Fruit fly (Drosophila melanogaster) Kc167 (cell line): ENCODE measurements around the gene CG14803.

ENCODE experiments used
- Myc ChIP-seq: fragments of >200 bp; optimal IDR thresholded peaks from 2 replicates; lab custom pipeline; 2017; ENCODE audit warnings: missing external identifiers
- Sin3A ChIP-seq: fragments of >200 bp; optimal IDR thresholded peaks from 2 replicates; lab custom pipeline; 2018; ENCODE audit warnings: missing external identifiers
- h ChIP-seq: fragments of >200 bp; optimal IDR thresholded peaks from 3 replicates; lab custom pipeline; 2018; ENCODE audit warnings: missing external identifiers
- insv ChIP-seq: fragments of >200 bp; optimal IDR thresholded peaks from 3 replicates; lab custom pipeline; 2018; ENCODE audit warnings: missing external identifiers
- psq ChIP-seq: fragments of >200 bp; optimal IDR thresholded peaks from 2 replicates; lab custom pipeline; 2017; ENCODE audit warnings: missing external identifiers
- ttk ChIP-seq: sonication (Bioruptor generic); optimal IDR thresholded peaks from 2 replicates; lab custom pipeline; 2017; ENCODE audit warnings: missing external identifiers

The CG14803 gene

DNA sequence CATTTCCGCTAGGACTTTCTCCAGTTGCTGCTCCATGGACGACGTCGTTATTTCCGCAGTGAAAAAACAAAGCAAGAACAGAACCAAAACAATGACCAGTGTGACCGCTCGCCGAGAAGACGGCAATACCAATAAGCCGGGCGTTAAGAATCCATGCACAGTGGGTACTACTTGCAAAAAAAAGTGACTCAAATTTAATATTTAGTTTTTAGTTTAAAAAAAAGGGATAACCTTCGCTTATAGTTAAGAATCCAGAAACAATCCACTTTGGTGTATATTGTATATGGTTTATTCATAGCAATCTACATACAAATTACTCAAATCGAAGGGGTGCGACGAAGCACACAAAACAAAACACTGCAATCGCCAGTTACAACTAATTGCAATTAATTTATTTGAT, 9.8 kb upstream of the CG14803 start, which contains the start of gene Lamtor5:
Gene Lamtor5 (minus strand): TSS at position 105 of the 400 bp plus-strand sequence.
- TF ChIP-seq ttk (no peak), psq (lab: Kevin White, UChicago) (no peak), h (no peak), Myc (lab: Kevin White, UChicago) (no peak), Sin3A (lab: Kevin White, UChicago) (no peak)

DNA sequence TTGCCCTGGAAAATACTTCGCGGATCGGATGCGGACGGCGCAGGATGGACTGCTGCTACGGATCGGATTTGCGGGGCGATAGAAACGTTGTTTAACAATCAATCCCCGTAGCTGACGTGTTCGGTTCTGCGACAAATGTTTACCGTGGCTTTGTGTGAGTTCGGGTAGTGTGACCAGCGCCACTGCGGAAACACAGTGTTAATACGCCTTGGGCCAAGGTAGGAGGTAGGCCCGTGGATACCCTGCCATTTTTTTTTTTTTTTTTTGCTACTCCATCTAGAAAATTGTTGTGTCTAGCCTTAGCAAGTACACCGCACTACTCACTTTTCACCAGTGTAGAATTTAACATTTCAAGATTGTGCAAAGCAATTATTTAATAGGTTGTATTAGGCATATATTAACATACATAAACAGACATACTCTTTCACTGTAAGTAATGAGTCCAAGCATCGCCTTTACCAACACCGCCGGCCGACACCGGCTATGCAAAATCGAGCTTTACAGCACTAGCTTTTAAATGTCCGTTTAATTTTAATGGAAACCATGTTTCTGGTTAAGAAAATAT, 7.0 kb upstream of the CG14803 start, which contains the start of gene deltaCOP:
Gene deltaCOP (minus strand): TSS at position 171 of the 565 bp plus-strand sequence.
- TF ChIP-seq Myc (lab: Kevin White, UChicago) (no peak), insv (lab: Kevin White, UChicago) (no peak), Sin3A (lab: Kevin White, UChicago) (no peak), h (no peak), psq (lab: Kevin White, UChicago) (no peak), ttk (no peak)

DNA sequence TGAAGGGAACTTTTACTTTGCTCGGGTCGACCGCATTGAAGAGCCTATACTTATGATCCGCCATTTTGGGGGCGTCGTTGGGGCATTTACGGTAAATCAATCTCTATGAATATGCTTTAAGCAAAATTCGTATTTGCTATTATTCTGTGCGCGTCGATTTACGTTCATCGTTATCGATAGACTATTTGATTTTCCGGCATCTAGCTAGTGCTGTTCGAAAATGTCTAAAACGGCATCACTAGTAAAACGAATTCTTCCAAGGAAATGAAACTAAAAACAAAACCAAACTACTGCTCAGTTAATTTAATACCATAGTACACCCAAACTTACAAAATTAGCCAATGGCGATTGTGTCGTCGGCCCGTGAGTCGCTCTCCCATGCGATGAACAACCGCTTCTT, 3.0 kb upstream of the CG14803 start, which contains the start of the genes Gcna and MED18:
Gene Gcna (minus strand): TSS at position 163 of the 400 bp plus-strand sequence.
Gene MED18 (plus strand): TSS at position 237 of the 400 bp plus-strand sequence.
- TF ChIP-seq h (no peak), ttk (no peak), insv (lab: Kevin White, UChicago) (no peak), Myc (lab: Kevin White, UChicago) (no peak), psq (lab: Kevin White, UChicago) (no peak), Sin3A (lab: Kevin White, UChicago) (no peak)

DNA sequence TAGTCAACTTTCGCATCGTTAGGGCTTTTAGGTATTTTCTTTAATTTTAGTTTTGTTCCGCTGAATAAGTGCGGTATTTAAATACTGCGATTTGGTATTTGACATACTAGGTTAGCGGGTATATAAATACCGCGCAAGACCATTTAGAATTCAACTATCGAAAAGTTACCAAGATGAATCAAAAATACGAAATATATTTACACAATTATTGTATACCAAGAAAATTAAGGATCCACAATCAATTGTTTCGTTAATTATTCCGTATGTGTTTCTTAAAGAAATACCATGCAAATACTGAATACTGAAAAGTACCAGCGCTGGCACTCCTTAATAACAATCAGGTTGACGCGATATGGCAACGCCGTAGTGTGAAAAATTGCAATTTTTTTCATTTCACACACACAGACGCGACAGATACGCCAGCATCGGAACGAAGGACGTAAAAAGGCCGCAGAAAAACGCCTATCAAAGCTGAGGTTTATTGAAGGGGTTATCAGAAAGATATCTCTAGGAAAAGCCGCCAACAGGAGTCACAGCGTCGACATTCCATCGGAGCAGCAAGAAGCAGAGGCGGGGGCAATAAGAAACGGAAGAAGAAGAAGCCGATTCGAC, 5.0 kb downstream of the CG14803 start, which contains the start of the genes Pgam5 and Vps26:
Gene Pgam5 (minus strand): TSS at position 51 of the 612 bp plus-strand sequence.
Gene Vps26 (plus strand): TSS at position 339 of the 612 bp plus-strand sequence.
- TF ChIP-seq Sin3A (lab: Kevin White, UChicago) (no peak), Myc (lab: Kevin White, UChicago) (no peak), ttk (no peak), psq (lab: Kevin White, UChicago) (no peak), h (no peak), insv (lab: Kevin White, UChicago) (no peak)

DNA sequence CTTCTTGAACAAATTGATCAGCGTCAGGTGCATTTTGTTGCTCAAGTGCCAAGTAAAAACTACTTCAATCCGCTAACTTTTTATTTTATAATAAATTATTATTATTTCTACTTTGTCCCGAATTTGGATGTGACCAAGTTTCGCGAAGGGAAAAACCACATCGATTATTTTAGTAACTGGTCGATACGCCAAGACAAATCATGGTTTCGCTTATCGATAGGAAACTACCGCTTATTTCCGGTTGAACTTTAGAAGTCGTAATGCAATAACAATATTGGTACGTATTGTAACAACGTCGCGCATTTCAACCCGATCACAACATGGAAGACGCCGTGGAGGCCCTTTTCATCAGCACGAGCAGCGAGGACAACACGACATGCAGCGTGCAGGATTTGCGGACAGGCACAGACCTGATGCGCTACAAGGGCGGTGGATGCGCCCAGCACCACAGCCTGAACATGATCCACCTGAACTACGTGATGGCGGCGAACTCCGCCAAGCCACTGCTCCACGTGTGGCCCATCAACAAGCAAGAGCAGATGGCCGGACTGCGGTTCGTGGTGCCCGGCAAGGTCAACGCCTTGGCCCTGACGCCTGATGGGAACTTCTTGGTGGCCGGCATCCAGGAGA, 8.6 kb downstream of the CG14803 start, which contains the start of the genes CG14817 and CG14805:
Gene CG14817 (minus strand): TSS at position 164 of the 630 bp plus-strand sequence.
Gene CG14805 (plus strand): TSS at position 211 of the 630 bp plus-strand sequence.
- TF ChIP-seq psq (lab: Kevin White, UChicago): no peak
- no peak for TF ChIP-seq insv (lab: Kevin White, UChicago)
- TF ChIP-seq h: no peak

DNA sequence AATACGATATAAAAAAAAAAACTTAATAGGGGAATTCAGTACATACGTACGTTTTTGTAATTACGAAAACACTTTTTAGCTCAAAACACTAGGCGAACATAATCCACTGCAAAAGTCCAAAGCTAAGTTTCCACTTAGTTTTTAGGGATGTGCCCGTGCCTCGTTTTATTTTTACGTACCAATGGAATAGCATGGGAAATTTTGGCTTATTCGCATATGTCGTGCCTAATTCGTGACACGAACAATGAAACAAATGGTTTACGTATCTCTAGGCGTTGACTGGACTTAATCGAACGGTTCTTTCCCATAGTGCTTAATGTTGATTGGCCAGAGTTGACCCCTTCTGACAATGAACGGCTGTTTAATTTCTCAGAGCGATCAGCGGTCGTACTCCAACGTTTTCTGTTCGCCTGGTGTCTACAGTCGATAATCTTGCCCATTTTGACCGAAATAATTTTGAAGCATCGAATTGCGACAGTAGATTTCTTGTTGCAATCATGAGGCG, 11.0 kb downstream of the CG14803 start, which contains the start of gene CG14818:
Gene CG14818 (minus strand): TSS at position 169 of the 505 bp plus-strand sequence.
- no peak for TF ChIP-seq h
- no peak for TF ChIP-seq Sin3A (lab: Kevin White, UChicago)
- TF ChIP-seq ttk: no peak
- TF ChIP-seq insv (lab: Kevin White, UChicago): no peak
- no peak for TF ChIP-seq Myc (lab: Kevin White, UChicago)
- no peak for TF ChIP-seq psq (lab: Kevin White, UChicago)

DNA sequence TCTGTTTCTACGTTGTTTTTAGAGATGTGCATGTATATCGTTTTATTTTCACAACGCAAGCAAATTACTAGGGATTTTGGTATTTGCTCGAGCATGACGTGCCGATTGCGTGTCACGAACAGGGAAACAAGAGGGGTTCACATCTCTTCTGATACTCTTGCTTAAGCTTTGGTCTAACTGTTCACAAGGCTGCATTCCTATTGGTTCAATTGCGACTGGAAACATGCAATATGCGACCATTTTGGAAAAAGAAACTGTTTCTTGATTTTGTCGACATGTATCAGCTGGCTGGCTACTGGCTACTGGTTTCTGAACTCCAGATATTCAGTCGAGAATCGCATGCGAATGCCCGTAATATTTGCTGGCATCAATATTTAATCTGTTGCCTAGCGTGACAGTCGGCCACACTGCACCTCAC, 11.5 kb downstream of the CG14803 start, which contains the start of gene Coa8:
Gene Coa8 (plus strand): TSS at position 144 of the 418 bp plus-strand sequence.
- TF ChIP-seq Myc (lab: Kevin White, UChicago): no peak
- no peak for TF ChIP-seq psq (lab: Kevin White, UChicago)
- TF ChIP-seq insv (lab: Kevin White, UChicago): no peak
- no peak for TF ChIP-seq Sin3A (lab: Kevin White, UChicago)

DNA sequence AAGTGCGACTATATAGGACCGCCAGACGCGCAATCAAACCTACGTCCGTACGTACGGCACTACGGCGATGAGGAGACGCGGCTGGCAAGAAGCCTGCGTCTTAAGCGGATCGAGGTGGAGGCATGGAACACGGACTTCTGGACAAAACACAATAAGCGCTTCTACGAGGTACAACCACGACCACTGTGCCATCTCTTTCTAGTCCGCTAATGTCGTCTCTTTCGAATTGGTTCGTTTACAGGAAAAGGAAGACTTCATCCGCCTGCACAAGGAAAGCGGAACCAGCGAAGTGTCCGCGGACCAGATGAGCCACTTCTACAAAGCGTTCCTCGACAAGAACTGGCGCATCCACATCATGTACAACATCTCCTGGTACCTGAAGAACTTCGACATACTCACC, 12.1 kb downstream of the CG14803 start:
- TF ChIP-seq h: no peak
- TF ChIP-seq Myc (lab: Kevin White, UChicago): no peak
- no peak for TF ChIP-seq psq (lab: Kevin White, UChicago)
- TF ChIP-seq ttk: no peak
- no peak for TF ChIP-seq Sin3A (lab: Kevin White, UChicago)
- TF ChIP-seq insv (lab: Kevin White, UChicago): no peak

DNA sequence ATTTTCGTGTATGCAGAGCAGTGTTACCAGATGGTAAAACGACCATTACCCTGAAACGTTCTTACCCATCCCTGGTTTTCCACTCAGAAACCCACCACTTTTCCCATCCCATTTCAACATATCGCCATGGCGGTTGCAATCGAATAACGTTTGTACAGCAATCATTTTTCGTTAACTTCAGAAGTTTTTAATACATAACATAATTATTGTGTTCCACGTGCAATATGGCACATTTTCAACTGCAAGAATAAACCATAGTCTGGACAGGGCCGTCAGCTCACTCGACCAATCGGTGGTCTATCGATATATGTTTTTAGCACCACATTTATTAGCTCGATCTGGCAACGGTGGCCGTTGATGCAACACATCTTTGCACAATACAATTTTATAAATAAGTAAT, 21.3 kb downstream of the CG14803 start, which contains the start of the genes trr and mRpL16:
Gene trr (minus strand): TSS at position 25 of the 400 bp plus-strand sequence.
Gene mRpL16 (plus strand): TSS at position 331 of the 400 bp plus-strand sequence.
- TF ChIP-seq ttk (no peak), Myc (lab: Kevin White, UChicago) (no peak), psq (lab: Kevin White, UChicago) (no peak), h (no peak), Sin3A (lab: Kevin White, UChicago) (no peak)

DNA sequence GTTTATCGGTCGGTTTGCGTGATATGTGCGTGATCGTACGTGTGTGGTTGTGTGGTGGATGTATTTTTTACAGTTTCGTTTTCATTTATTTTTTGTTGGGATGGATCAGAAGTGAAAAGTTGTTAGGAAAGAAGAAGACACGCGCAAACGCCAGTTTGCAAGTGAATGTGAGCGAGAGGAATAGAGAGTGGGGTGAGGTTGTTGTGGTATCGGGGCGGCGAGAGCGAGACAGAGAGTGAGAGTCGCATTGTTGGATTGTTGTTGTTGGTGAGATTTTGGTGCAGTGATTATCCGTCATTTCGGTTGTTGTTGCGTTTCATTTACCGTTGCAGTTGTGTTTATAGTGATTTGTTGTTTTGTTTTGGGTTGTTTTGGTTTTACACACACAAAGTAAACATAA, 24.9 kb downstream of the CG14803 start:
- no peak for TF ChIP-seq insv (lab: Kevin White, UChicago)
- TF ChIP-seq Sin3A (lab: Kevin White, UChicago): no peak
- no peak for TF ChIP-seq h
- no peak for TF ChIP-seq psq (lab: Kevin White, UChicago)
- no peak for TF ChIP-seq Myc (lab: Kevin White, UChicago)
- TF ChIP-seq ttk: no peak

DNA sequence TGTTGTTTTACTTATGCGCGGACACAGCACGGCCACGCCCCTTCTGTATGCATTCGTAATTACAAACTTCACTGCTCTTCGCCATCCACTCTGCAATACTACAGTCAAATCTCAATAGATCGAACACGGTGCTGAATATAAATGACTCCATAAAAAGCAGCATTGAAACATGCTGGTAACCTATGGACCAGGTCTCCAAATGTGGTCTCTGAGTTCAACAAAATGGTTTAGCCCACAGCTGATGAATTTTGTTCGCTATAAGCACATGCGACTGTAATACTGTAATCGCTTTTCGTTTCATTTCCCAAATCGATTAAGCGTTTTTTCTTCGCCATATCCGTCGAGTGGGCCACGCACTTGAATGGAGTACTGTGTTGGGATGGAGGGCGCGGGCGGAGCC, 28.7 kb downstream of the CG14803 start:
- TF ChIP-seq Myc (lab: Kevin White, UChicago): no peak
- no peak for TF ChIP-seq ttk
- TF ChIP-seq psq (lab: Kevin White, UChicago): no peak
- TF ChIP-seq Sin3A (lab: Kevin White, UChicago): no peak
- no peak for TF ChIP-seq insv (lab: Kevin White, UChicago)
- no peak for TF ChIP-seq h
